Fruit fly (Drosophila melanogaster) whole organism, embryonic: ENCODE results near the gene CG15638.

ENCODE experiments used
- Abd-B ChIP-seq: fragments of 200-800 bp; sonication (Bioruptor generic); optimal IDR thresholded peaks from 2 replicates; lab custom pipeline; 2018; ENCODE audit warnings: missing biosample characterization, mild to moderate bottlenecking, missing genetic modification characterization, moderate library complexity
- B-H1 ChIP-seq: fragments of 200-800 bp; sonication (Bioruptor generic); IDR thresholded peaks from 3 replicates; pipeline ENCODE4 v1.3.6; 2022; ENCODE audit warnings: missing biosample characterization, missing genetic modification characterization
- CG10366 ChIP-seq: fragments of 200-800 bp; sonication (Bioruptor generic); IDR thresholded peaks from 2 replicates; pipeline ENCODE4 v1.3.6; 2022; ENCODE audit warnings: missing biosample characterization, missing genetic modification characterization
- CG10979 ChIP-seq: fragments of 200-800 bp; sonication (Bioruptor generic); optimal IDR thresholded peaks from 2 replicates; lab custom pipeline; 2018; ENCODE audit warnings: missing biosample characterization, mild to moderate bottlenecking, missing genetic modification characterization, moderate library complexity
- CG11093 ChIP-seq: fragments of 200-800 bp; sonication (Bioruptor generic); IDR thresholded peaks from 3 replicates; pipeline ENCODE4 v1.3.6; 2022; ENCODE audit warnings: missing biosample characterization, missing genetic modification characterization
- CG13123 ChIP-seq: fragments of 200-800 bp; sonication (Bioruptor generic); optimal IDR thresholded peaks from 2 replicates; lab custom pipeline; 2016; ENCODE audit warnings: missing biosample characterization, missing genetic modification characterization
- CG14860 ChIP-seq: fragments of 200-800 bp; sonication (Bioruptor generic); IDR thresholded peaks from 3 replicates; pipeline ENCODE4 v1.3.6; 2022; ENCODE audit warnings: missing biosample characterization, missing genetic modification characterization; ENCODE audit not compliant: partially characterized antibody
- CG15269 ChIP-seq: fragments of 200-800 bp; sonication (Bioruptor generic); optimal IDR thresholded peaks from 2 replicates; lab custom pipeline; 2018; ENCODE audit warnings: missing biosample characterization, mild to moderate bottlenecking, missing genetic modification characterization, moderate library complexity
- CG15601 ChIP-seq: fragments of 200-800 bp; sonication (Bioruptor generic); optimal IDR thresholded peaks from 3 replicates; lab custom pipeline; 2019; ENCODE audit warnings: missing biosample characterization, mild to moderate bottlenecking, missing genetic modification characterization, moderate library complexity
- CG2712 ChIP-seq: fragments of 200-800 bp; optimal IDR thresholded peaks from 3 replicates; lab custom pipeline; 2019; ENCODE audit warnings: missing biosample characterization, mild to moderate bottlenecking, missing genetic modification characterization, moderate library complexity
- CG2875 ChIP-seq: fragments of 200-800 bp; sonication (Bioruptor generic); optimal IDR thresholded peaks from 2 replicates; lab custom pipeline; 2017; ENCODE audit warnings: missing biosample characterization, mild to moderate bottlenecking, missing genetic modification characterization, missing genetic modification reagents
- CG31441 ChIP-seq: fragments of 200-800 bp; sonication (Bioruptor generic); IDR thresholded peaks from 2 replicates; pipeline ENCODE4 v1.3.6; 2022; ENCODE audit warnings: missing biosample characterization, missing genetic modification characterization
- CG7745 ChIP-seq: fragments of 200-800 bp; sonication (Bioruptor generic); optimal IDR thresholded peaks from 2 replicates; lab custom pipeline; 2018; ENCODE audit warnings: missing biosample characterization, mild to moderate bottlenecking, missing genetic modification characterization, moderate library complexity
- CG7987 ChIP-seq: fragments of 200-800 bp; sonication (Bioruptor generic); optimal IDR thresholded peaks from 2 replicates; lab custom pipeline; 2018; ENCODE audit warnings: missing biosample characterization, mild to moderate bottlenecking, missing genetic modification characterization, moderate library complexity
- CG9817 ChIP-seq: fragments of 200-800 bp; sonication (Bioruptor generic); optimal IDR thresholded peaks from 2 replicates; lab custom pipeline; 2018; ENCODE audit warnings: missing biosample characterization, mild to moderate bottlenecking, missing genetic modification characterization, moderate library complexity
- D19A ChIP-seq: fragments of 200-800 bp; optimal IDR thresholded peaks from 3 replicates; lab custom pipeline; 2019; ENCODE audit warnings: missing biosample characterization, mild to moderate bottlenecking, missing genetic modification characterization, moderate library complexity
- Dip2 ChIP-seq: fragments of 200-800 bp; sonication (Bioruptor generic); IDR thresholded peaks from 2 replicates; pipeline ENCODE4 v1.3.6; 2022; ENCODE audit warnings: missing biosample characterization, missing genetic modification characterization
- Dll ChIP-seq: fragments of 200-800 bp; sonication (Bioruptor generic); IDR thresholded peaks from 4 replicates; pipeline ENCODE4 v1.3.6; 2022; ENCODE audit warnings: missing biosample characterization, missing genetic modification characterization; ENCODE audit not compliant: partially characterized antibody
- Drgx ChIP-seq: fragments of 200-800 bp; sonication (Bioruptor generic); IDR thresholded peaks from 2 replicates; pipeline ENCODE4 v1.3.6; 2022; ENCODE audit warnings: missing biosample characterization, missing genetic modification characterization
- Eip74EF ChIP-seq, 2 experiments: fragments of 200-800 bp in 1 of 2; fragments of >200 bp in 1 of 2; sonication (Bioruptor generic) in 1 of 2; optimal IDR thresholded peaks; 2 replicates each; lab custom pipeline; 2017 to 2019; ENCODE audit warnings: missing biosample characterization in 2 of 2, missing genetic modification characterization in 2 of 2, mild to moderate bottlenecking in 1 of 2, moderate library complexity in 1 of 2
- Gug ChIP-seq: fragments of 200-800 bp; sonication (Bioruptor generic); IDR thresholded peaks from 4 replicates; pipeline ENCODE4 v1.3.6; 2022; ENCODE audit warnings: missing biosample characterization, missing genetic modification characterization
- Hr39 ChIP-seq: fragments of >200 bp; optimal IDR thresholded peaks from 2 replicates; lab custom pipeline; 2017
- Hr51 ChIP-seq, 2 experiments: fragments of 200-800 bp; sonication (Bioruptor generic); optimal IDR thresholded peaks; 2 replicates in 1 of 2; 3 replicates in 1 of 2; lab custom pipeline; 2016 to 2018; ENCODE audit warnings: missing biosample characterization in 2 of 2, missing genetic modification characterization in 2 of 2, mild to moderate bottlenecking in 1 of 2, moderate library complexity in 1 of 2
- MBD-R2 ChIP-seq: fragments of 200-800 bp; sonication (Bioruptor generic); IDR thresholded peaks from 2 replicates; pipeline ENCODE4 v1.3.6; 2022; ENCODE audit warnings: missing biosample characterization, missing genetic modification characterization
- Side ChIP-seq: fragments of 200-800 bp; sonication (Bioruptor generic); optimal IDR thresholded peaks from 2 replicates; lab custom pipeline; 2016; ENCODE audit warnings: missing biosample characterization, missing genetic modification characterization
- ab ChIP-seq: fragments of 200-800 bp; sonication (Bioruptor generic); optimal IDR thresholded peaks from 2 replicates; lab custom pipeline; 2016; ENCODE audit warnings: missing biosample characterization, missing genetic modification characterization
- caup ChIP-seq: fragments of 200-800 bp; sonication (Bioruptor generic); optimal IDR thresholded peaks from 3 replicates; lab custom pipeline; 2017; ENCODE audit warnings: missing biosample characterization, mild to moderate bottlenecking, missing genetic modification characterization, moderate library complexity; ENCODE audit not compliant: severe bottlenecking
- chm ChIP-seq: fragments of 200-800 bp; sonication (Bioruptor generic); IDR thresholded peaks from 2 replicates; pipeline ENCODE4 v1.3.6; 2022; ENCODE audit warnings: missing biosample characterization, missing genetic modification characterization
- cwo ChIP-seq: fragments of 200-800 bp; sonication (Bioruptor generic); optimal IDR thresholded peaks from 3 replicates; lab custom pipeline; 2017; ENCODE audit warnings: missing biosample characterization, missing genetic modification characterization, mild to moderate bottlenecking, moderate library complexity, missing genetic modification reagents
- dmrt99B ChIP-seq: fragments of 200-800 bp; sonication (Bioruptor generic); optimal IDR thresholded peaks from 2 replicates; lab custom pipeline; 2018; ENCODE audit warnings: missing biosample characterization, mild to moderate bottlenecking, missing genetic modification characterization, moderate library complexity
- fd64A ChIP-seq: fragments of 200-800 bp; sonication (Bioruptor generic); optimal IDR thresholded peaks from 3 replicates; lab custom pipeline; 2018; ENCODE audit warnings: missing biosample characterization, mild to moderate bottlenecking, missing genetic modification characterization
- ftz-f1 ChIP-seq: fragments of 200-800 bp; sonication (Bioruptor generic); optimal IDR thresholded peaks from 2 replicates; lab custom pipeline; 2016; ENCODE audit warnings: missing biosample characterization, missing genetic modification characterization
- her ChIP-seq: fragments of 200-800 bp; sonication (Bioruptor generic); optimal IDR thresholded peaks from 2 replicates; lab custom pipeline; 2016; ENCODE audit warnings: missing biosample characterization, missing genetic modification characterization
- inv ChIP-seq: fragments of 200-800 bp; sonication (Bioruptor generic); IDR thresholded peaks from 2 replicates; pipeline ENCODE4 v1.3.6; 2022; ENCODE audit warnings: missing biosample characterization, missing genetic modification characterization; ENCODE audit not compliant: partially characterized antibody
- kay ChIP-seq: fragments of 200-800 bp; sonication (Bioruptor generic); optimal IDR thresholded peaks from 2 replicates; lab custom pipeline; 2016; ENCODE audit warnings: missing biosample characterization, missing genetic modification characterization
- nerfin-1 ChIP-seq: fragments of 200-800 bp; sonication (Bioruptor generic); optimal IDR thresholded peaks from 3 replicates; lab custom pipeline; 2019; ENCODE audit warnings: missing biosample characterization, mild to moderate bottlenecking, missing genetic modification characterization, moderate library complexity
- nom ChIP-seq: fragments of 200-800 bp; sonication (Bioruptor generic); optimal IDR thresholded peaks from 2 replicates; lab custom pipeline; 2017; ENCODE audit warnings: missing biosample characterization, missing genetic modification characterization, mild to moderate bottlenecking, moderate library complexity, missing genetic modification reagents
- schlank ChIP-seq: fragments of 200-800 bp; sonication (Bioruptor generic); optimal IDR thresholded peaks from 2 replicates; lab custom pipeline; 2018; ENCODE audit warnings: missing biosample characterization, mild to moderate bottlenecking, missing genetic modification characterization
- slbo ChIP-seq: fragments of 200-800 bp; sonication (Bioruptor generic); IDR thresholded peaks from 2 replicates; pipeline ENCODE4 v1.3.6; 2022; ENCODE audit warnings: missing biosample characterization, missing genetic modification characterization
- so ChIP-seq: fragments of 200-800 bp; sonication (Bioruptor generic); IDR thresholded peaks from 3 replicates; pipeline ENCODE4 v1.3.6; 2022; ENCODE audit warnings: missing biosample characterization, missing genetic modification characterization
- stwl ChIP-seq: fragments of 200-800 bp; sonication (Bioruptor generic); optimal IDR thresholded peaks from 3 replicates; lab custom pipeline; 2018; ENCODE audit warnings: missing biosample characterization, mild to moderate bottlenecking, missing genetic modification characterization, moderate library complexity
- tap ChIP-seq: fragments of 200-800 bp; optimal IDR thresholded peaks from 3 replicates; lab custom pipeline; 2019; ENCODE audit warnings: missing biosample characterization, mild to moderate bottlenecking, missing genetic modification characterization, moderate library complexity
- tx ChIP-seq: fragments of 200-800 bp; sonication (Bioruptor generic); optimal IDR thresholded peaks from 2 replicates; lab custom pipeline; 2016; ENCODE audit warnings: missing biosample characterization, missing genetic modification characterization
- unc-4 ChIP-seq: fragments of 200-800 bp; sonication (Bioruptor generic); IDR thresholded peaks from 2 replicates; pipeline ENCODE4 v1.3.6; 2022; ENCODE audit warnings: missing biosample characterization, missing genetic modification characterization; ENCODE audit not compliant: partially characterized antibody
- vfl ChIP-seq: fragments of 200-800 bp; sonication (Bioruptor generic); optimal IDR thresholded peaks from 2 replicates; lab custom pipeline; 2016; ENCODE audit warnings: missing biosample characterization, missing genetic modification characterization
- vvl ChIP-seq: fragments of 200-800 bp; sonication (Bioruptor generic); IDR thresholded peaks from 2 replicates; pipeline ENCODE4 v1.3.6; 2022; ENCODE audit warnings: missing biosample characterization, missing genetic modification characterization

The CG15638 gene

dm6 chr2L:13550488-13551033 lies 15.0 kb upstream of the CG15638 start (continued):
- peak; percentile 93 for TF ChIP-seq nom (GFP tag; lab: Kevin White, UChicago)
- TF ChIP-seq Hr39 (lab: Kevin White, UChicago): peak; percentile 6
- TF ChIP-seq Dll: 0 out of 4 replicates have a peak, but pooled peaks have one; percentile 15
- TF ChIP-seq, all 482 proteins: peak for 15

dm6 chr2L:13549973-13550458 lies 14.4 kb upstream of the CG15638 start, which contains the start of gene kuz:
kuz (plus strand) TSS chr2L:13550139.
- TF ChIP-seq CG2875 (GFP tag; lab: Kevin White, UChicago) (no peak), inv (peak; percentile 50), cwo (GFP tag; lab: Kevin White, UChicago) (no peak), D19A (tag; lab: Kevin White, UChicago) (peak; percentile 53), slbo (GFP tag; lab: Robert Waterston, UW) (0 out of 2 replicates have a peak, but pooled peaks have one; percentile 16), fd64A (peak; percentile 39), ab (no peak), Gug (no peak; the same call in 3 of the 4 replicates), CG9817 (tag; lab: Kevin White, UChicago) (peak; percentile 18), nerfin-1 (peak; percentile 73), nom (GFP tag; lab: Kevin White, UChicago) (peak; percentile 57), CG10979 (tag; lab: Kevin White, UChicago) (peak; percentile 11), Hr51 (GFP tag; optimal IDR thresholded peaks at IDR 0.05; lab: Kevin White, UChicago) (peak in 1 of 2 experiments; percentile 7), Drgx (peak; percentile 46; the same call in 1 of the 2 replicates), caup (GFP tag; lab: Kevin White, UChicago) (peak; percentile 66), Dip2 (GFP tag; lab: Robert Waterston, UW) (no peak), schlank (tag; lab: Kevin White, UChicago) (no peak), CG14860 (GFP tag; lab: Robert Waterston, UW) (0 out of 3 replicates have a peak, but pooled peaks have one; percentile 34), vfl (no peak), stwl (tag; lab: Kevin White, UChicago) (peak; percentile 37), CG7987 (GFP tag; lab: Kevin White, UChicago) (peak; percentile 75), vvl (GFP tag; lab: Robert Waterston, UW) (peak; percentile 71; the same call in 1 of the 2 replicates), so (GFP tag; lab: Robert Waterston, UW) (no peak; the same call in 2 of the 3 replicates), tap (tag; lab: Kevin White, UChicago) (peak; percentile 31), CG10366 (peak; percentile 30), Eip74EF (GFP tag; optimal IDR thresholded peaks at IDR 0.05; lab: Kevin White, UChicago) (peak in 1 of 2 experiments; percentile 18), tx (GFP tag; lab: Kevin White, UChicago) (peak; percentile 4), Abd-B (no peak), CG11093 (no peak), her (peak; percentile 21), CG13123 (no peak), CG31441 (GFP tag; lab: Robert Waterston, UW) (peak; percentile 29; the same call in 1 of the 2 replicates), CG2712 (tag; lab: Kevin White, UChicago) (peak; percentile 41), CG7745 (tag; lab: Kevin White, UChicago) (no peak), Side (GFP tag; lab: Kevin White, UChicago) (peak; percentile 56), dmrt99B (tag; lab: Kevin White, UChicago) (peak; percentile 42), CG15601 (peak; percentile 34), chm (GFP tag; lab: Robert Waterston, UW) (peak; percentile 86), MBD-R2 (GFP tag; lab: Robert Waterston, UW) (peak; percentile 38; the same call in 1 of the 2 replicates), unc-4 (GFP tag; lab: Robert Waterston, UW) (peak; percentile 62), CG15269 (tag; lab: Kevin White, UChicago) (peak; percentile 9), kay (peak; percentile 98), ftz-f1 (GFP tag; lab: Kevin White, UChicago) (peak; percentile 51), B-H1 (GFP tag; lab: Robert Waterston, UW) (no peak)
